Worm (Caenorhabditis elegans) whole organism, L3 larva: Measurements from ENCODE around the gene wago-5.

Experiments used
- lin-39 ChIP-seq: fragments of 150-350 bp; optimal IDR thresholded peaks from 2 replicates; lab custom pipeline; 2018; ENCODE audit warnings: missing biosample characterization, missing genetic modification reagents, missing genetic modification characterization
- pha-4 ChIP-seq: fragments of 150-350 bp; optimal IDR thresholded peaks from 2 replicates; lab custom pipeline; 2014; ENCODE audit warnings: missing biosample characterization, missing genetic modification reagents, missing genetic modification characterization
- snpc-4 ChIP-seq: fragments of 150-350 bp; optimal IDR thresholded peaks from 2 replicates; lab custom pipeline; 2014; ENCODE audit warnings: missing biosample characterization, missing genetic modification characterization

- TF ChIP-seq pha-4 (tag; lab: Kevin White, UChicago) (no peak), snpc-4 (no peak), lin-39 (tag; lab: Kevin White, UChicago) (no peak)
Observed at ce11 chrII:5833136-5833535, 17.9 kb upstream of the wago-5 start, which contains the start of gene gtap-1.
